Fruit fly (Drosophila melanogaster) whole organism, pupa: ENCODE results near the gene CG4313.

Experiments
- CG10348 ChIP-seq: fragments of 200-800 bp; sonication (Bioruptor generic); IDR thresholded peaks from 2 replicates; pipeline ENCODE4 v1.3.6; 2022; ENCODE audit warnings: missing biosample characterization, missing genetic modification characterization
- CG12605 ChIP-seq: fragments of 200-800 bp; sonication (Bioruptor generic); IDR thresholded peaks from 2 replicates; pipeline ENCODE4 v1.3.6; 2022; ENCODE audit warnings: missing biosample characterization, missing genetic modification characterization
- CG13204 ChIP-seq: fragments of 200-800 bp; sonication (Bioruptor generic); optimal IDR thresholded peaks from 2 replicates; lab custom pipeline; 2018; ENCODE audit warnings: missing biosample characterization, mild to moderate bottlenecking, missing genetic modification characterization, moderate library complexity
- CG14655 ChIP-seq: fragments of 200-800 bp; sonication (Bioruptor generic); optimal IDR thresholded peaks from 3 replicates; lab custom pipeline; 2017; ENCODE audit warnings: mild to moderate bottlenecking, missing biosample characterization, missing genetic modification reagents, missing genetic modification characterization
- CG15710 ChIP-seq: fragments of 200-800 bp; sonication (Bioruptor generic); optimal IDR thresholded peaks from 2 replicates; lab custom pipeline; 2018; ENCODE audit warnings: missing biosample characterization, mild to moderate bottlenecking, missing genetic modification characterization, moderate library complexity
- CG17806 ChIP-seq: fragments of 200-800 bp; sonication (Bioruptor generic); optimal IDR thresholded peaks from 2 replicates; lab custom pipeline; 2018; ENCODE audit warnings: missing biosample characterization, mild to moderate bottlenecking, missing genetic modification characterization, moderate library complexity
- CG32121 ChIP-seq: fragments of 200-800 bp; sonication (Bioruptor generic); IDR thresholded peaks from 2 replicates; pipeline ENCODE4 v1.3.6; 2022; ENCODE audit warnings: missing biosample characterization, missing genetic modification characterization
- CG34367 ChIP-seq: fragments of 200-800 bp; sonication (Bioruptor generic); optimal IDR thresholded peaks from 2 replicates; lab custom pipeline; 2018; ENCODE audit warnings: missing biosample characterization, mild to moderate bottlenecking, missing genetic modification characterization
- CG4496 ChIP-seq: fragments of 200-800 bp; sonication (Bioruptor generic); IDR thresholded peaks from 3 replicates; pipeline ENCODE4 v1.3.6; 2022; ENCODE audit warnings: missing biosample characterization, missing genetic modification characterization
- CG8159 ChIP-seq: fragments of 200-800 bp; sonication (Bioruptor generic); optimal IDR thresholded peaks from 3 replicates; lab custom pipeline; 2018; ENCODE audit warnings: missing biosample characterization, mild to moderate bottlenecking, missing genetic modification characterization, moderate library complexity
- CG8301 ChIP-seq: fragments of 200-800 bp; sonication (Bioruptor generic); optimal IDR thresholded peaks from 2 replicates; lab custom pipeline; 2018; ENCODE audit warnings: missing biosample characterization, mild to moderate bottlenecking, missing genetic modification characterization
- CG9948 ChIP-seq: fragments of 200-800 bp; sonication (Bioruptor generic); optimal IDR thresholded peaks from 2 replicates; lab custom pipeline; 2018; ENCODE audit warnings: missing biosample characterization, mild to moderate bottlenecking, missing genetic modification characterization, moderate library complexity
- D1 ChIP-seq: fragments of 200-800 bp; sonication (Bioruptor generic); optimal IDR thresholded peaks from 2 replicates; lab custom pipeline; 2018; ENCODE audit warnings: missing biosample characterization, mild to moderate bottlenecking, missing genetic modification characterization, moderate library complexity
- EcR ChIP-seq: fragments of 200-800 bp; sonication (Bioruptor generic); optimal IDR thresholded peaks from 3 replicates; lab custom pipeline; 2019; ENCODE audit warnings: missing biosample characterization, missing genetic modification characterization, mild to moderate bottlenecking, moderate library complexity, missing genetic modification reagents
- Ets98B ChIP-seq: fragments of 200-800 bp; sonication (Bioruptor generic); IDR thresholded peaks from 2 replicates; pipeline ENCODE4 v1.3.6; 2022; ENCODE audit warnings: missing biosample characterization, missing genetic modification characterization
- Pif1A ChIP-seq: fragments of 200-800 bp; sonication (Bioruptor generic); optimal IDR thresholded peaks from 3 replicates; lab custom pipeline; 2016; ENCODE audit warnings: missing biosample characterization, missing genetic modification characterization
- Pif1B ChIP-seq: fragments of 200-800 bp; sonication (Bioruptor generic); optimal IDR thresholded peaks from 3 replicates; lab custom pipeline; 2016; ENCODE audit warnings: missing biosample characterization, missing genetic modification characterization
- Snoo ChIP-seq: fragments of 200-800 bp; sonication (Bioruptor generic); optimal IDR thresholded peaks from 3 replicates; lab custom pipeline; 2017; ENCODE audit warnings: missing biosample characterization, mild to moderate bottlenecking, missing genetic modification characterization, inconsistent platforms
- fd96Ca ChIP-seq: fragments of 200-800 bp; sonication (Bioruptor generic); IDR thresholded peaks from 3 replicates; pipeline ENCODE4 v1.3.6; 2022; ENCODE audit warnings: missing biosample characterization, missing genetic modification characterization
- gl ChIP-seq: fragments of 200-800 bp; sonication (Bioruptor generic); optimal IDR thresholded peaks from 2 replicates; lab custom pipeline; 2018; ENCODE audit warnings: missing biosample characterization, mild to moderate bottlenecking, missing genetic modification characterization
- rn ChIP-seq: fragments of 200-800 bp; sonication (Bioruptor generic); IDR thresholded peaks from 2 replicates; pipeline ENCODE4 v1.3.6; 2022; ENCODE audit warnings: missing biosample characterization, missing genetic modification characterization

The CG4313 gene

DNA sequence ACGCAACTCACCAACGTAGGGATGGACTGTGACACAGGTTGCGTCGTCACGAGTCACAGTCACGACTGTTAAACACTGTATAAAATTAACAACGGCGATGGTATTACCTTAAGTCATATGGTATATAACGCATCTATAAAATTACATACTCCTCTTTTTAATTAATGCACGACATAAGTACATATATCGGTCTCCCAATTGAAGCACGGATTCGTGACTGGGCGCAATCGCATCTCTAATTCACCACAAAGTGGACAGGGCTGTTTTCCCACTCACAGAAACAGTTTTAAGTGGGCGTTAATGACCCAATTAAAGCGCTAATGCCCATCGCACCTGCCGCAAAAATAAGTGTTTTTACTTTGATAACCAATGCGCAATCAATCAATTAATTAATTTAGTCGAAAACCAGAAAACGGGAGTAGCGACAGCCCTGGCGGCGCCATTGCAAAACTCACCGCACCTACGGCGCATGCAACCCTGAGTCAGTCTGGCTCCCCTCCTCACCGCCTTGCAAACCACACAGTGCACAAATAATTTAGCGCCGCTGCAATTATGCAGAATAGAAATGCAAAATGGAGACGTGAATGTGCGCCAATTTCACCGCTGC, at the start of gene CG4313:
TSS of gene CG4313 (plus strand) at position 557 of the 607 bp plus-strand sequence.
- TF ChIP-seq gl (tag; lab: Kevin White, UChicago) (no peak), CG17806 (tag; lab: Kevin White, UChicago) (peak; percentile 58), rn (GFP tag; lab: Robert Waterston, UW) (0 out of 2 replicates have a peak, but pooled peaks have one; percentile 19), CG14655 (GFP tag; lab: Kevin White, UChicago) (peak; percentile 64), CG13204 (peak; percentile 11), D1 (tag; lab: Kevin White, UChicago) (no peak), CG9948 (tag; lab: Kevin White, UChicago) (peak; percentile 50), Pif1A (GFP tag; lab: Kevin White, UChicago) (peak; percentile 63), CG32121 (no peak), CG8159 (tag; lab: Kevin White, UChicago) (peak; percentile 68), CG12605 (GFP tag; lab: Robert Waterston, UW) (no peak), CG8301 (tag; lab: Kevin White, UChicago) (peak; percentile 47), CG10348 (GFP tag; lab: Robert Waterston, UW) (no peak), EcR (GFP tag; lab: Kevin White, UChicago) (no peak), CG34367 (tag; lab: Kevin White, UChicago) (peak; percentile 15), Ets98B (peak; percentile 38), Snoo (peak; percentile 49), Pif1B (GFP tag; lab: Kevin White, UChicago) (peak; percentile 42), fd96Ca (GFP tag; lab: Robert Waterston, UW) (peak; percentile 70; the same call in 1 of the 3 replicates), CG4496 (peak; percentile 63; the same call in 2 of the 3 replicates), CG15710 (tag; lab: Kevin White, UChicago) (peak; percentile 66)

DNA sequence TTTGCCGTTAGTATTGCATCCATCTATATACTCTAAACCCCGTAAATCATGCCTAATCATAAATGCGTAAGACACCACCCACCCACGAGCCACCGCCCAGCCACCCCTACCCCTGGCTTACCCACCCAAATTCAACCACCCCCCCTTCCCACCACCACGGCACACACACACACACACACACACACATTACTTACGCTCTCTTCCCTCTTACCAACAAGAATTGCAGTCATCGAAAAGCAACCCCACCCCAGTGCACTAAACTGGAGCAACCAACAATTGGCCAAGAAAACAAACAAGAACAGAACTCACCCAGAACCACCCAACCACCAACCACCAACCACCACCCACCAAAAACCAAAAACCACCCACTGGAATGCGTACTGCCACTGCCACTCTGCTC, 47.5 kb upstream of the CG4313 start:
- no peak for TF ChIP-seq Pif1A (GFP tag; lab: Kevin White, UChicago)

DNA sequence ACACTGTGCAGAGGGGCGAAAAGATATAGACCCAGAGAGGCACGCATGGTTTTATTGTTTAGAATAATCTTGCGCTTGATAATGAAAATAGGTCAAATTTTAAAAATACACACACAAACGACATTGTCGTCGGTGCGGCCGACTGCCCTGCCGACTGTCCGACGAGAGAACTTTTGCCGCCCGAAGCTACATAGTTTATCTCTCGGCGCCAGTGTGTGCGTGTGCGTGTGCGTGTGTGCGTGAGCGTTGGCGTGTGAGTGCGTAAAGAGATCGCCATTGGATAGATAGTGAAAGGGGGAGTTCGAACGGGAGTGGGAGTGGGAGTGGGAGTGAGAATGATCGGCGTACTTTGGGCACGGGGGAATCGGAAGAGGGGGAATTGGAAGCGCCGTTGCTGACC, 46.0 kb upstream of the CG4313 start:
- TF ChIP-seq CG8301 (tag; lab: Kevin White, UChicago) (no peak), CG4496 (peak; percentile 35; the same call in 1 of the 3 replicates)
- TF ChIP-seq, all 21 proteins: peak for 1

DNA sequence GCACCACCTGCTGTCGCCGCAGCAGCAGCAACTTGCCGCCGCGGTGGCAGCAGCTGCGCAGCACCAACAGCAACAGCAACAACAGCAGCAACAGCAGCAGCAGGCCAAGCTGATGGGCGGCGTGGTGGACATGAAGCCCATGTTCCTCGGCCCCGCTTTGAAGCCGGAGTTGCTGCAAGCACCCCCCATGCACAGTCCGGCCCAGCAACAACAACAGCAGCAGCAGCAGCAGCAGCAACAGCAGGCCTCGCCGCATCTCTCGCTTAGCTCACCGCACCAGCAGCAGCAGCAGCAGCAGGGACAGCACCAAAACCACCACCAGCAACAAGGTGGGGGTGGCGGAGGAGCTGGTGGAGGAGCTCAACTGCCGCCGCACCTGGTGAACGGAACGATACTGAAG, 40.6 kb upstream of the CG4313 start:
- no peak for TF ChIP-seq CG14655 (GFP tag; lab: Kevin White, UChicago)
- TF ChIP-seq CG9948 (tag; lab: Kevin White, UChicago) = no peak
- TF ChIP-seq CG8301 (tag; lab: Kevin White, UChicago) = no peak
- TF ChIP-seq CG10348 (GFP tag; lab: Robert Waterston, UW) = no peak
- no peak for TF ChIP-seq CG13204
- TF ChIP-seq Pif1A (GFP tag; lab: Kevin White, UChicago) = no peak

DNA sequence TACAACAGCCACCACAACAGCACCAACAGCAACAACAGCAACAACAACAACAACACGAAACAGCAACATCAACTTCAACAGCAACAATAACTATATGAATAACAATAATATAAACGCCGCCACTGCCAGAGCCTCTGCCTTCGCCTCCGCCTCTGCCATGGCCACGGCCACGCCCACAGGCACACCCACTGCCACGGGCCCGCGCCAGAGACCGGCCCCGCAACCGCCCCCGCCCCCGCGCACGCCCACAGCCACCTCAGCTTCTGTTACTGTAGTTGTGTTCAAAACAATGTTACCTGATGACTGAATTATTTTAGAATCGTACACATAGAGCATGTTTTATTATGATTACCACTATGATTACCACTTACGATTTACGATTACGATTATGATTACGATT, 37.6 kb upstream of the CG4313 start:
- TF ChIP-seq Snoo (no peak), Pif1A (GFP tag; lab: Kevin White, UChicago) (no peak), CG13204 (no peak), CG34367 (tag; lab: Kevin White, UChicago) (no peak), CG17806 (tag; lab: Kevin White, UChicago) (no peak), CG10348 (GFP tag; lab: Robert Waterston, UW) (no peak), D1 (tag; lab: Kevin White, UChicago) (no peak), gl (tag; lab: Kevin White, UChicago) (no peak)

DNA sequence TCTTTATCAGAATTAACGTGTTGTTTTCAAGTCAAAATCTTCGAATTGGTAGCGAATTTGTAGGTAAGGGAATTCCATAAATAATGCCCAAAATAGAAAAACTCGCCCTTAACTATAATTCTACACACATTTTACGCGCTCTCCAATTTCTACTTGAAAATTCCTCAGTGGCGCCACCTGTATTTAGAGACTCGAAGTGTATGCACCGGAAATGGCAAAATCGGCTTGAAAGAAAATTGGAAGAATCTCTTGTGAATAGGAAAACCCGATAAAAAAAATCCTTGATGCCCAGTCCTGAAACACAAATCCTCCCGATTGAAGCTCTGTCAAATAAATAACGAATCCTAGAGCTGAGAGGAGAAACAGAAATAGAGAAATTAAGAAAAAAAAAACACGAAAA, 35.8 kb upstream of the CG4313 start:
- TF ChIP-seq fd96Ca (GFP tag; lab: Robert Waterston, UW) (no peak), CG17806 (tag; lab: Kevin White, UChicago) (peak; percentile 4), D1 (tag; lab: Kevin White, UChicago) (no peak), EcR (GFP tag; lab: Kevin White, UChicago) (no peak), CG9948 (tag; lab: Kevin White, UChicago) (no peak), gl (tag; lab: Kevin White, UChicago) (no peak), CG34367 (tag; lab: Kevin White, UChicago) (peak; percentile 37), CG12605 (GFP tag; lab: Robert Waterston, UW) (peak; percentile 24; the same call in 1 of the 2 replicates), CG10348 (GFP tag; lab: Robert Waterston, UW) (no peak), CG8301 (tag; lab: Kevin White, UChicago) (no peak), Pif1A (GFP tag; lab: Kevin White, UChicago) (no peak), Snoo (no peak), Pif1B (GFP tag; lab: Kevin White, UChicago) (no peak), rn (GFP tag; lab: Robert Waterston, UW) (no peak), CG4496 (peak; percentile 62), CG8159 (tag; lab: Kevin White, UChicago) (no peak), CG32121 (no peak), CG15710 (tag; lab: Kevin White, UChicago) (peak; percentile 8), CG14655 (GFP tag; lab: Kevin White, UChicago) (no peak), Ets98B (peak; percentile 18; the same call in 1 of the 2 replicates), CG13204 (no peak)
